Worm (Caenorhabditis elegans) whole organism, L4 larva: ENCODE measurements around the gene eat-3.

Source experiments
- F26F4.8 ChIP-seq: fragments of 200-800 bp; sonication (Bioruptor generic); conservative IDR thresholded peaks from 2 replicates; pipeline ENCODE4 v1.3.6; 2022; ENCODE audit warnings: missing genetic modification characterization, missing compliant biosample characterization
- F49E8.2 ChIP-seq: sonication (generic microtip); optimal IDR thresholded peaks from 2 replicates; lab custom pipeline; 2016; ENCODE audit warnings: missing compliant biosample characterization, mild to moderate bottlenecking, missing genetic modification characterization, borderline replicate concordance
- R02D3.7 ChIP-seq: fragments of 150-350 bp; sonication (generic microtip); optimal IDR thresholded peaks from 3 replicates; lab custom pipeline; 2014; ENCODE audit warnings: missing biosample characterization, missing genetic modification characterization
- T20F7.1 ChIP-seq: fragments of 200-800 bp; sonication (Bioruptor generic); optimal IDR thresholded peaks from 2 replicates; lab custom pipeline; 2018; ENCODE audit warnings: mild to moderate bottlenecking, missing genetic modification characterization, missing compliant biosample characterization
- T26A8.4 ChIP-seq: fragments of 200-800 bp; sonication (Bioruptor generic); IDR thresholded peaks from 2 replicates; pipeline ENCODE4 v1.3.6; 2022; ENCODE audit warnings: missing genetic modification characterization, missing compliant biosample characterization
- Y105C5A.15 ChIP-seq: fragments of 200-800 bp; sonication (Bioruptor generic); IDR thresholded peaks from 2 replicates; pipeline ENCODE4 v1.3.6; 2022; ENCODE audit warnings: missing genetic modification characterization, missing compliant biosample characterization
- Y5F2A.4 ChIP-seq: fragments of 200-800 bp; sonication (Bioruptor generic); optimal IDR thresholded peaks from 2 replicates; lab custom pipeline; 2018; ENCODE audit warnings: mild to moderate bottlenecking, missing genetic modification characterization, missing compliant biosample characterization
- aha-1 ChIP-seq: fragments of 150-350 bp; peaks from one replicate; lab custom pipeline; 2014; ENCODE audit warnings: missing biosample characterization, missing genetic modification characterization
- ces-1 ChIP-seq: fragments of 150-350 bp; sonication (generic microtip); optimal IDR thresholded peaks from 4 replicates; lab custom pipeline; 2014; ENCODE audit warnings: missing biosample characterization, missing genetic modification reagents, missing genetic modification characterization
- cey-2 ChIP-seq: sonication (generic microtip); optimal IDR thresholded peaks from 3 replicates; lab custom pipeline; 2017; ENCODE audit warnings: missing genetic modification characterization, mild to moderate bottlenecking, missing compliant biosample characterization, antibody characterized with exemption, borderline replicate concordance; ENCODE audit not compliant: insufficient read depth
- ctbp-1 ChIP-seq: fragments of 200-800 bp; sonication (Bioruptor generic); IDR thresholded peaks from 2 replicates; pipeline ENCODE4 v1.3.6; 2022; ENCODE audit warnings: missing genetic modification reagents, missing genetic modification characterization, missing compliant biosample characterization
- daf-16 ChIP-seq, 3 experiments: sonication (generic microtip); optimal IDR thresholded peaks; 2 replicates each; lab custom pipeline; 2016 to 2017; ENCODE audit warnings: missing genetic modification characterization in 3 of 3, missing genetic modification reagents in 3 of 3, mild to moderate bottlenecking in 2 of 3, missing compliant biosample characterization in 2 of 3, missing biosample characterization in 1 of 3, moderate library complexity in 1 of 3
- dpl-1 ChIP-seq: fragments of 150-350 bp; optimal IDR thresholded peaks from 2 replicates; lab custom pipeline; 2014; ENCODE audit warnings: missing biosample characterization, missing genetic modification reagents, missing genetic modification characterization
- duxl-1 ChIP-seq: sonication (generic microtip); optimal IDR thresholded peaks from 2 replicates; lab custom pipeline; 2016; ENCODE audit warnings: mild to moderate bottlenecking, missing genetic modification characterization, moderate library complexity, missing compliant biosample characterization; ENCODE audit not compliant: poor library complexity
- egl-27 ChIP-seq: sonication (generic microtip); optimal IDR thresholded peaks from 3 replicates; lab custom pipeline; 2017; ENCODE audit warnings: missing biosample characterization, missing genetic modification reagents, missing genetic modification characterization
- fkh-10 ChIP-seq: fragments of 150-350 bp; optimal IDR thresholded peaks from 2 replicates; lab custom pipeline; 2014; ENCODE audit warnings: missing biosample characterization, missing genetic modification reagents, missing genetic modification characterization
- fos-1 ChIP-seq: fragments of 150-350 bp; optimal IDR thresholded peaks from 2 replicates; lab custom pipeline; 2014; ENCODE audit warnings: missing biosample characterization, missing genetic modification characterization
- hlh-30 ChIP-seq: sonication (generic microtip); optimal IDR thresholded peaks from 2 replicates; lab custom pipeline; 2017; ENCODE audit warnings: antibody characterized with exemption, mild to moderate bottlenecking, missing genetic modification characterization, missing compliant biosample characterization; ENCODE audit not compliant: insufficient read depth
- lim-7 ChIP-seq: fragments of 200-800 bp; sonication (Bioruptor generic); IDR thresholded peaks from 2 replicates; pipeline ENCODE4 v1.3.6; 2022; ENCODE audit warnings: missing genetic modification characterization, missing compliant biosample characterization
- lsy-2 ChIP-seq, 2 experiments: fragments of 150-350 bp in 1 of 2; sonication (generic microtip) in 1 of 2; optimal IDR thresholded peaks; 2 replicates each; lab custom pipeline; 2014 to 2017; ENCODE audit warnings: missing biosample characterization in 2 of 2, missing genetic modification characterization in 2 of 2
- madf-9 ChIP-seq: fragments of 200-800 bp; sonication (Bioruptor generic); conservative IDR thresholded peaks from 2 replicates; pipeline ENCODE4 v1.3.6; 2022; ENCODE audit warnings: missing genetic modification reagents, missing genetic modification characterization, missing compliant biosample characterization
- mes-2 ChIP-seq: sonication (generic microtip); optimal IDR thresholded peaks from 2 replicates; lab custom pipeline; 2016; ENCODE audit warnings: missing genotype, mild to moderate bottlenecking, missing genetic modification characterization, missing compliant biosample characterization; ENCODE audit not compliant: poor library complexity, severe bottlenecking
- mxl-3 ChIP-seq: fragments of 200-800 bp; sonication (Bioruptor generic); optimal IDR thresholded peaks from 2 replicates; lab custom pipeline; 2018; ENCODE audit warnings: mild to moderate bottlenecking, missing genetic modification characterization, missing compliant biosample characterization
- nhr-102 ChIP-seq: sonication (generic microtip); optimal IDR thresholded peaks from 2 replicates; lab custom pipeline; 2016; ENCODE audit warnings: mild to moderate bottlenecking, missing genetic modification characterization, moderate library complexity, missing compliant biosample characterization
- nhr-111 ChIP-seq: fragments of 200-800 bp; sonication (Bioruptor generic); optimal IDR thresholded peaks from 2 replicates; lab custom pipeline; 2018; ENCODE audit warnings: mild to moderate bottlenecking, missing genetic modification characterization, missing compliant biosample characterization
- nhr-76 ChIP-seq: fragments of 150-350 bp; optimal IDR thresholded peaks from 2 replicates; lab custom pipeline; 2014; ENCODE audit warnings: missing biosample characterization, missing genetic modification characterization
- rbr-2 ChIP-seq: sonication (generic microtip); optimal IDR thresholded peaks from 2 replicates; lab custom pipeline; 2016; ENCODE audit warnings: missing genotype, missing genetic modification characterization, missing compliant biosample characterization
- sdz-12 ChIP-seq: fragments of 200-800 bp; sonication (Bioruptor generic); optimal IDR thresholded peaks from 2 replicates; lab custom pipeline; 2018; ENCODE audit warnings: mild to moderate bottlenecking, missing genetic modification characterization, missing compliant biosample characterization
- snpc-4 ChIP-seq: fragments of 150-350 bp; optimal IDR thresholded peaks from 2 replicates; lab custom pipeline; 2014; ENCODE audit warnings: missing biosample characterization, missing genetic modification characterization
- spr-1 ChIP-seq: sonication (generic microtip); optimal IDR thresholded peaks from 2 replicates; lab custom pipeline; 2016; ENCODE audit warnings: mild to moderate bottlenecking, missing genetic modification characterization, missing compliant biosample characterization
- tag-97 ChIP-seq: fragments of 200-800 bp; sonication (Bioruptor generic); IDR thresholded peaks from 2 replicates; pipeline ENCODE4 v1.3.6; 2022; ENCODE audit warnings: missing genetic modification characterization, missing compliant biosample characterization
- unc-130 ChIP-seq: sonication (generic microtip); optimal IDR thresholded peaks from 2 replicates; lab custom pipeline; 2016; ENCODE audit warnings: missing genetic modification reagents, missing genetic modification characterization, missing compliant biosample characterization
- unc-62 ChIP-seq, 3 experiments: fragments of 150-350 bp in 1 of 3; sonication (generic microtip); optimal IDR thresholded peaks in 2 of 3; peaks in 1 of 3; 1 replicate in 1 of 3; 2 replicates in 2 of 3; lab custom pipeline; 2014 to 2017; ENCODE audit warnings: missing biosample characterization in 3 of 3, missing genetic modification characterization in 3 of 3, missing genetic modification reagents in 3 of 3, missing genotype in 1 of 3
- zfp-3 ChIP-seq: fragments of 200-800 bp; sonication (Bioruptor generic); conservative IDR thresholded peaks from 2 replicates; pipeline ENCODE4 v1.3.6; 2022; ENCODE audit warnings: missing genetic modification reagents, missing genetic modification characterization, missing compliant biosample characterization
- ztf-11 ChIP-seq: fragments of 150-350 bp; optimal IDR thresholded peaks from 2 replicates; lab custom pipeline; 2014; ENCODE audit warnings: missing biosample characterization, missing genetic modification characterization
- ztf-7 ChIP-seq: fragments of 150-350 bp; optimal IDR thresholded peaks from 2 replicates; lab custom pipeline; 2014; ENCODE audit warnings: missing biosample characterization, missing genetic modification characterization

Gene eat-3

DNA sequence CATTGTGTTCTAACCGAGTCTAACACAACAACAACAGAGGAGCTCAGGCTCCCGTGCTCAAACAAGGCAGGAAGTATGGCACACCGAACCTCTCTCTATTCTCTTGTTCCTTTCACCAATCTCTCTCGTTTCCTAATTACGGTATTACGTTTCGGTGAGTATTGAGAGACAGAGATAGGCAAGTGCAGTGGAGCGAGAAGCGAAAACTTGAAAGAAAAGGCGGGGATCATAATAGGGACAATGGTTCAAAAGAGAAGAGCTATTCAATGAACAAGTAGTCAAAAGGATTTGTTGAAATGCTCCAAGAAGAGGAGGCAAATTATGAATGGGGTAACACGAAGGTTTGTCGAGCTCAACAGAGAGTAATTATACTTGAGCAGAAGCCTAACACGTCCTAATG, 11.3 kb upstream of the eat-3 start:
- 0 out of 2 replicates have a peak, but pooled peaks have one; percentile 12 for TF ChIP-seq ctbp-1
- no peak for TF ChIP-seq F26F4.8

- TF ChIP-seq aha-1 (tag; lab: Kevin White, UChicago) (peak; percentile 9), nhr-102 (tag; lab: Kevin White, UChicago) (no peak), unc-130 (GFP tag; lab: Kevin White, UChicago) (no peak), zfp-3 (GFP tag; lab: Robert Waterston, UW) (no peak), tag-97 (no peak), Y5F2A.4 (no peak), ztf-11 (tag; lab: Kevin White, UChicago) (no peak), T20F7.1 (no peak), ces-1 (GFP tag; lab: Kevin White, UChicago) (no peak)
These were observed 9.9 kb upstream of the eat-3 start for ce11 chrII:9314733-9315132.

ce11 chrII:9315692-9316091, 9.0 kb upstream of the eat-3 start:
- TF ChIP-seq T26A8.4 (GFP tag; lab: Robert Waterston, UW), result no peak
- no peak for TF ChIP-seq spr-1 (tag; lab: Kevin White, UChicago)
- no peak for TF ChIP-seq snpc-4 (tag; lab: Kevin White, UChicago)
- no peak for TF ChIP-seq egl-27 (tag; lab: Kevin White, UChicago)
- no peak for TF ChIP-seq ztf-7 (tag; lab: Kevin White, UChicago)
- TF ChIP-seq T20F7.1, result no peak
- no peak for TF ChIP-seq fos-1 (tag; lab: Kevin White, UChicago)
- TF ChIP-seq duxl-1 (tag; lab: Kevin White, UChicago), result no peak
- TF ChIP-seq nhr-76 (tag; lab: Kevin White, UChicago), result no peak
- peak in 1 of 2 experiments; percentile 97 for TF ChIP-seq unc-62 (GFP tag; optimal IDR thresholded peaks at IDR 0.05 in 1 of 2; lab: Kevin White, UChicago)
- TF ChIP-seq unc-62 (tag; optimal IDR thresholded peaks at IDR 0.05; lab: Kevin White, UChicago), result no peak
- TF ChIP-seq hlh-30 (tag; lab: Kevin White, UChicago), result peak; percentile 6
- TF ChIP-seq R02D3.7, result no peak
- TF ChIP-seq lim-7 (GFP tag; lab: Robert Waterston, UW), result no peak
- no peak for TF ChIP-seq madf-9 (GFP tag; lab: Robert Waterston, UW)
- no peak for TF ChIP-seq rbr-2 (tag; lab: Kevin White, UChicago)
- no peak for TF ChIP-seq nhr-111 (GFP tag; lab: Kevin White, UChicago)
- no peak for TF ChIP-seq cey-2

DNA sequence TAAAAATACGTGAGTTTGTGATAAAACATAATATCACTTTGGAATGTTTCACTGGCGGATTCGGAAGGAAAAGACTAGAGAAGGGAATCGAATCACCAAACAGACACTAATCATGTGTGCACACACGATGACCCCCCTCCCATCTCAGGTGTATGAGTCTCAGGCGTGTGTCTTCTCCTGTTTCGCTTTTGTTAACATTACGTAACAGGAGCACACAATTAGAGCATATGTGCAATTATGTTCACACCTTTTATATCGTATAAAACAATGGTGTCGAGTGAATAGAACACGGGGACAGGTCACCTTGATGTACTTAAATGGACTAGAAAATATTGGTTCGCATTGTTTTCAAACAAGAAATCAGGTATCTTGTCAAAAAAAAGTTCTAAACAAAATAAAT, 7.9 kb upstream of the eat-3 start:
- TF ChIP-seq rbr-2 (tag; lab: Kevin White, UChicago) (no peak), Y105C5A.15 (GFP tag; lab: Robert Waterston, UW) (no peak), aha-1 (tag; lab: Kevin White, UChicago) (peak; percentile 85)

DNA sequence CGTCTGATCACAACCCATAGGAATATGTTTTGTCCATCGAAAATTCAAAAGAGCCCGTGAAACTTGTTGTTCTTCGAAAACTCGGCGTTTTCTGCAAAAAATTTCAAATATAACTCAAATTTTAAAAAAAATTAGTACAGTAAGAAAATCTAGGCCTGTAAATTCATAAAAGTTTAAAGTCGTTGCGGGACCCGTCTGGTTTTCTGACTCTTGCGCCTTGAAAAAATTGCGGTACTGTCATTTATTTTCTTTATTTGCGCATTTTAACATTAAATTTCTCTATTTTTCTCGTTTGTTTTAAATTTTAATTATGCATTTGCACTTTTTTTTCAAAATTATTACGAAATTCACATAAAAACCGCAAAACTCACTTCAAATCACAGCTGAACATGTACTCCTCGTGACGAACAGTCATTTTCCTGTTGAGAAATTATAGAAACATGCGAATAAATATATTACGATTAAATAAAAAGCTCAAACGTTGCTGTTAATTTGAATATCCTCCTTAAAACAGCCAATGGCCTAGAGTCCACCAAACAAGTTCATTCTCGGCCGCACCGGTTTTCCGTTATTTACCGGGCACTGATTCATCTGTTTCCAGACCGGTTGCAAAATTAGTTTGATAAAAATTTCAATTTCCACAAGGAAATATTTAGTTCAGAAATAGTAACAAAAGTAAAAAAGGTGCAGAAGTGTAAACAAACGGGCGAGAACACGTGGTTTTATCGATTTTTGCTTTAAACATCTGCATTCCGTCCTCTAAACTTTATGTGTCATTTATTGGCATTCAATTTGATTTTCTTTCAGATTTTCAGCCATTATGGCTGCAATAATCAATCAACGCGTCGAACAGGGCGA, 5.4 kb upstream of the eat-3 start, which contains the start of the genes csa-1 and wdfy-2:
TSS of gene csa-1 (minus strand) at position 669 of the 858 bp plus-strand sequence.
TSS of gene wdfy-2 (plus strand) at position 808 of the 858 bp plus-strand sequence.
- TF ChIP-seq T26A8.4 (GFP tag; lab: Robert Waterston, UW) (no peak), mxl-3 (GFP tag; lab: Kevin White, UChicago) (peak; percentile 26), sdz-12 (GFP tag; lab: Kevin White, UChicago) (no peak), mes-2 (tag; lab: Kevin White, UChicago) (peak; percentile 66), dpl-1 (GFP tag; lab: Kevin White, UChicago) (peak; percentile 61), aha-1 (tag; lab: Kevin White, UChicago) (peak; percentile 74), lsy-2 (tag; optimal IDR thresholded peaks at IDR 0.05; lab: Kevin White, UChicago) (peak in 1 of 2 experiments; percentile 23), F49E8.2 (tag; lab: Kevin White, UChicago) (no peak), tag-97 (no peak), daf-16 (GFP tag; optimal IDR thresholded peaks at IDR 0.05; lab: Kevin White, UChicago) (no peak), daf-16 (tag; optimal IDR thresholded peaks at IDR 0.05; lab: Kevin White, UChicago) (no peak), fkh-10 (GFP tag; lab: Kevin White, UChicago) (no peak)
- TF ChIP-seq, all 104 proteins: peak for 5
